Worm (Caenorhabditis elegans): ENCODE data around the gene F21D9.4.

The F21D9.4 gene

DNA sequence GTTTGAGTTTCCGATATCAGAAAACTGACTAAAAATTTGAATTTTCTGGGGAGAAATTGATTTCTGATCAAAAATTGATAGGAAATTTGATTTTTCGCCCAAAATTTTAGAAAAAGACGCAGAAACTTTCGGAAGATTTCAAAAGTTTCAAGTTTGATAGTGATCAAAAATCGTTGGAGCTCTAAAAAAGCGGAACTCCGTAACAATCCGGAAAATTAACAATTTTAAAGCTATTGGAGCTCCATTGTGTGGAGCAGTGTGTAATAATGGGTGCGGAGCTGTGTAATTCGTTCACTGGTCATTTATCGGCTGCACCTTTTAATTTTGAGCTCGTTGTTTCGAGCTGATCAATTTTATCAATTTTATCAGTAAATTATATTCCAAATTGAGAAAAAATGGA is at the start of gene F21D9.4:
Gene F21D9.4 (plus strand): TSS at position 301 of the 400 bp plus-strand sequence.
- TF ChIP-seq T20F7.1 (GFP tag; optimal IDR thresholded peaks at IDR 0.05): no peak

DNA sequence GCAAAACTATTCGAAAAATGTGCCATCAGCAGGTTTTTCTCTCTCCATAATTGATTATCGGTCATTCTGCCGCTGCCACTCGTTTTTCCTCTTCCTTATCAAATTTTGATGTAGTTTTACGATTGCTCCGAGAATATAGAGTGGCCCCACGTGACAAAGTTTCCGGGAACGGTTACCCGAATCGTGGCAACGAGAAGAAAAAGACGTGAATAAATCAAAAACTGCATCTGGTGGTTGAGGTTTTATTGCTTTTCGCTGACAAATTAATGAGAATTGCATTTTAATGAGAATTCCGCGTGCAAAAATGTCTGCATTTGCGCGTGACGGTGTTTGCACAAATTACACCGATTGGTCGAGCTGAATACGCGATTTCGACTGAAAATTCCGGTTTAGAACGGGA is 48.2 kb upstream of the F21D9.4 start:
- peak; percentile 83 for TF ChIP-seq ceh-20 (GFP tag; IDR thresholded peaks at IDR 0.05)
- no peak for TF ChIP-seq F44E2.7 (GFP tag; IDR thresholded peaks at IDR 0.05)
- TF ChIP-seq D1046.2 (GFP tag; IDR thresholded peaks at IDR 0.05): no peak
- TF ChIP-seq fos-1 (tag; optimal IDR thresholded peaks at IDR 0.05): no peak
- TF ChIP-seq gei-8 (GFP tag; optimal IDR thresholded peaks at IDR 0.05): no peak
- no peak for TF ChIP-seq nhr-41 (GFP tag; IDR thresholded peaks at IDR 0.05)
- no peak for TF ChIP-seq nhr-48 (tag; optimal IDR thresholded peaks at IDR 0.05)
- no peak for TF ChIP-seq Y5F2A.4 (GFP tag; optimal IDR thresholded peaks at IDR 0.05)
- TF ChIP-seq nhr-76 (tag; optimal IDR thresholded peaks at IDR 0.05): no peak
- TF ChIP-seq nhr-237 (tag; optimal IDR thresholded peaks at IDR 0.05): no peak
- no peak for TF ChIP-seq duxl-1 (tag; optimal IDR thresholded peaks at IDR 0.05; ENCODE audit: poor library complexity)
- TF ChIP-seq Y75B8A.6 (GFP tag; IDR thresholded peaks at IDR 0.05): no peak
- peak; percentile 49 for TF ChIP-seq mxl-3 (GFP tag; optimal IDR thresholded peaks at IDR 0.05)
- no peak for TF ChIP-seq sdz-12 (GFP tag; optimal IDR thresholded peaks at IDR 0.05)
- TF ChIP-seq dpl-1 (GFP tag; optimal IDR thresholded peaks at IDR 0.05): no peak
- TF ChIP-seq egl-43 (GFP tag; IDR thresholded peaks at IDR 0.05): no peak
- TF ChIP-seq ZK337.2 (GFP tag; IDR thresholded peaks at IDR 0.05): no peak
- peak; percentile 6 for TF ChIP-seq mep-1 (tag; optimal IDR thresholded peaks at IDR 0.05)
- TF ChIP-seq lin-29 (GFP tag; IDR thresholded peaks at IDR 0.05): no peak
- TF ChIP-seq unc-39 (tag; optimal IDR thresholded peaks at IDR 0.05): no peak
- TF ChIP-seq F10B5.3 (tag; optimal IDR thresholded peaks at IDR 0.05): no peak
- no peak for TF ChIP-seq ZK546.5 (tag; optimal IDR thresholded peaks at IDR 0.05)
- no peak for TF ChIP-seq R02D3.7 (tag; optimal IDR thresholded peaks at IDR 0.05)
- no peak for TF ChIP-seq lir-3 (tag; optimal IDR thresholded peaks at IDR 0.05)
- no peak for TF ChIP-seq cey-2 (tag; optimal IDR thresholded peaks at IDR 0.05; ENCODE audit: borderline replicate concordance, insufficient read depth)
- no peak for TF ChIP-seq jun-1 (tag; optimal IDR thresholded peaks at IDR 0.05)
- no peak for TF ChIP-seq madf-5 (GFP tag; IDR thresholded peaks at IDR 0.05)
- no peak for TF ChIP-seq ces-1 (GFP tag; optimal IDR thresholded peaks at IDR 0.05)
- TF ChIP-seq zip-11 (GFP tag; IDR thresholded peaks at IDR 0.05): no peak
- TF ChIP-seq nhr-77 (tag; optimal IDR thresholded peaks at IDR 0.05): peak; percentile 32
- TF ChIP-seq unc-130 (GFP tag; optimal IDR thresholded peaks at IDR 0.05): no peak
- TF ChIP-seq skn-1 (tag; optimal IDR thresholded peaks at IDR 0.05): no peak
- no peak for TF ChIP-seq madf-9 (GFP tag; conservative IDR thresholded peaks at IDR 0.05)
- TF ChIP-seq nhr-10 (tag; optimal IDR thresholded peaks at IDR 0.05): no peak
- TF ChIP-seq nhr-102 (tag; optimal IDR thresholded peaks at IDR 0.05): peak; percentile 2
- no peak for TF ChIP-seq aha-1 (tag)
- TF ChIP-seq dve-1 (tag; optimal IDR thresholded peaks at IDR 0.05; ENCODE audit: insufficient read depth): peak; percentile 72
- TF ChIP-seq php-3 (GFP tag; IDR thresholded peaks at IDR 0.05): peak; percentile 99
- TF ChIP-seq zip-2 (tag; optimal IDR thresholded peaks at IDR 0.05): no peak
- no peak for TF ChIP-seq F37D6.2 (tag; optimal IDR thresholded peaks at IDR 0.05)
- peak; percentile 35 for TF ChIP-seq mes-2 (tag; optimal IDR thresholded peaks at IDR 0.05; ENCODE audit: poor library complexity, severe bottlenecking)
- TF ChIP-seq lin-15B (tag; optimal IDR thresholded peaks at IDR 0.05): no peak
- TF ChIP-seq dmd-9 (GFP tag; IDR thresholded peaks at IDR 0.05): no peak
- TF ChIP-seq ztf-11 (tag; optimal IDR thresholded peaks at IDR 0.05): no peak
- no peak for TF ChIP-seq attf-4 (tag; optimal IDR thresholded peaks at IDR 0.05)
- TF ChIP-seq daf-19 (GFP tag; conservative IDR thresholded peaks at IDR 0.05): no peak
- no peak for TF ChIP-seq pha-4 (GFP tag; IDR thresholded peaks at IDR 0.05)
- no peak for TF ChIP-seq pha-4 (tag; optimal IDR thresholded peaks at IDR 0.05)
- no peak for TF ChIP-seq lim-7 (GFP tag; IDR thresholded peaks at IDR 0.05)
- TF ChIP-seq ceh-44 (GFP tag; IDR thresholded peaks at IDR 0.05): no peak
